Fruit fly (Drosophila melanogaster) whole organism, embryonic: ENCODE data around the gene Hsp22.

Experiments
- ATbp ChIP-seq: fragments of 200-800 bp; sonication (Bioruptor generic); optimal IDR thresholded peaks from 2 replicates; lab custom pipeline; 2017; ENCODE audit warnings: missing biosample characterization, mild to moderate bottlenecking, missing genetic modification characterization, missing genetic modification reagents
- Abd-B ChIP-seq: fragments of 200-800 bp; sonication (Bioruptor generic); optimal IDR thresholded peaks from 2 replicates; lab custom pipeline; 2018; ENCODE audit warnings: missing biosample characterization, mild to moderate bottlenecking, missing genetic modification characterization, moderate library complexity
- BtbVII ChIP-seq: fragments of 200-800 bp; sonication (Bioruptor generic); optimal IDR thresholded peaks from 3 replicates; lab custom pipeline; 2017; ENCODE audit warnings: missing biosample characterization, mild to moderate bottlenecking, missing genetic modification characterization
- CG10274 ChIP-seq: fragments of 200-800 bp; sonication (Bioruptor generic); optimal IDR thresholded peaks from 3 replicates; lab custom pipeline; 2017; ENCODE audit warnings: missing biosample characterization, mild to moderate bottlenecking, missing genetic modification characterization
- CG10654 ChIP-seq: fragments of 200-800 bp; sonication (Bioruptor generic); optimal IDR thresholded peaks from 2 replicates; lab custom pipeline; 2016; ENCODE audit warnings: missing biosample characterization, missing genetic modification characterization
- CG10979 ChIP-seq: fragments of 200-800 bp; sonication (Bioruptor generic); optimal IDR thresholded peaks from 2 replicates; lab custom pipeline; 2018; ENCODE audit warnings: missing biosample characterization, mild to moderate bottlenecking, missing genetic modification characterization, moderate library complexity
- CG11398 ChIP-seq: fragments of 200-800 bp; sonication (Bioruptor generic); optimal IDR thresholded peaks from 2 replicates; lab custom pipeline; 2016; ENCODE audit warnings: missing biosample characterization, missing genetic modification characterization
- CG13123 ChIP-seq: fragments of 200-800 bp; sonication (Bioruptor generic); optimal IDR thresholded peaks from 2 replicates; lab custom pipeline; 2016; ENCODE audit warnings: missing biosample characterization, missing genetic modification characterization
- CG1647 ChIP-seq: fragments of 200-800 bp; sonication (Bioruptor generic); optimal IDR thresholded peaks from 3 replicates; lab custom pipeline; 2016; ENCODE audit warnings: missing biosample characterization, missing genetic modification characterization
- CG16813 ChIP-seq: fragments of 200-800 bp; sonication (Bioruptor generic); IDR thresholded peaks from 3 replicates; pipeline ENCODE4 v1.3.6; 2022; ENCODE audit warnings: missing biosample characterization, missing genetic modification characterization; ENCODE audit not compliant: partially characterized antibody
- CG17186 ChIP-seq: fragments of 200-800 bp; sonication (Bioruptor generic); optimal IDR thresholded peaks from 3 replicates; lab custom pipeline; 2017; ENCODE audit warnings: missing biosample characterization, missing genetic modification reagents, missing genetic modification characterization
- CG18011 ChIP-seq: fragments of 200-800 bp; sonication (Bioruptor generic); optimal IDR thresholded peaks from 2 replicates; lab custom pipeline; 2017; ENCODE audit warnings: missing biosample characterization, missing genetic modification characterization, mild to moderate bottlenecking, moderate library complexity, missing genotype
- CG2712 ChIP-seq: fragments of 200-800 bp; optimal IDR thresholded peaks from 3 replicates; lab custom pipeline; 2019; ENCODE audit warnings: missing biosample characterization, mild to moderate bottlenecking, missing genetic modification characterization, moderate library complexity
- CG2875 ChIP-seq: fragments of 200-800 bp; sonication (Bioruptor generic); optimal IDR thresholded peaks from 2 replicates; lab custom pipeline; 2017; ENCODE audit warnings: missing biosample characterization, mild to moderate bottlenecking, missing genetic modification characterization, missing genetic modification reagents
- CG3065 ChIP-seq: fragments of 200-800 bp; sonication (Bioruptor generic); optimal IDR thresholded peaks from 2 replicates; lab custom pipeline; 2016; ENCODE audit warnings: missing biosample characterization, missing genetic modification characterization
- CG31388 ChIP-seq: fragments of 200-800 bp; sonication (Bioruptor generic); optimal IDR thresholded peaks from 2 replicates; lab custom pipeline; 2016; ENCODE audit warnings: missing biosample characterization, missing genetic modification characterization
- CG32772 ChIP-seq: fragments of 200-800 bp; sonication (Bioruptor generic); IDR thresholded peaks from 2 replicates; pipeline ENCODE4 v1.3.6; 2022; ENCODE audit warnings: missing biosample characterization, missing genetic modification characterization
- CG3407 ChIP-seq: fragments of 200-800 bp; sonication (Bioruptor generic); optimal IDR thresholded peaks from 2 replicates; lab custom pipeline; 2018; ENCODE audit warnings: missing biosample characterization, mild to moderate bottlenecking, missing genetic modification characterization
- CG3726 ChIP-seq: fragments of 200-800 bp; sonication (Bioruptor generic); IDR thresholded peaks from 3 replicates; pipeline ENCODE4, ENCODE4 v1.3.6; 2022; ENCODE audit warnings: missing biosample characterization, missing genetic modification characterization
- CG4707 ChIP-seq: fragments of 200-800 bp; sonication (Bioruptor generic); optimal IDR thresholded peaks from 2 replicates; lab custom pipeline; 2018; ENCODE audit warnings: missing biosample characterization, mild to moderate bottlenecking, missing genetic modification characterization, moderate library complexity
- CG6654 ChIP-seq: fragments of 200-800 bp; sonication (Bioruptor generic); optimal IDR thresholded peaks from 2 replicates; lab custom pipeline; 2017; ENCODE audit warnings: missing biosample characterization, mild to moderate bottlenecking, missing genetic modification characterization
- CG8359 ChIP-seq: fragments of 200-800 bp; sonication (Bioruptor generic); optimal IDR thresholded peaks from 2 replicates; lab custom pipeline; 2017; ENCODE audit warnings: missing biosample characterization, mild to moderate bottlenecking, missing genetic modification characterization, borderline replicate concordance
- CrebB ChIP-seq: fragments of 200-800 bp; sonication (Bioruptor generic); optimal IDR thresholded peaks from 3 replicates; lab custom pipeline; 2018; ENCODE audit warnings: missing biosample characterization, mild to moderate bottlenecking, missing genetic modification characterization
- Dfd ChIP-seq, 2 experiments: fragments of >200 bp; optimal IDR thresholded peaks; 2 replicates each; lab custom pipeline; 2017; ENCODE audit warnings: missing biosample characterization in 2 of 2, missing genetic modification characterization in 2 of 2
- HHEX ChIP-seq: fragments of 200-800 bp; sonication (Bioruptor generic); optimal IDR thresholded peaks from 3 replicates; lab custom pipeline; 2017; ENCODE audit warnings: missing biosample characterization, mild to moderate bottlenecking, missing genetic modification characterization, missing genetic modification reagents
- HLH54F ChIP-seq: fragments of 200-800 bp; sonication (Bioruptor generic); optimal IDR thresholded peaks from 3 replicates; lab custom pipeline; 2016; ENCODE audit warnings: missing biosample characterization, missing genetic modification characterization
- Mad ChIP-seq: fragments of 200-800 bp; sonication (Bioruptor generic); optimal IDR thresholded peaks from 2 replicates; lab custom pipeline; 2016; ENCODE audit warnings: missing biosample characterization, missing genetic modification characterization
- Mes4 ChIP-seq: fragments of 200-800 bp; sonication (Bioruptor generic); optimal IDR thresholded peaks from 2 replicates; lab custom pipeline; 2016; ENCODE audit warnings: missing biosample characterization, missing genetic modification characterization
- Ptx1 ChIP-seq: fragments of 200-800 bp; sonication (Bioruptor generic); IDR thresholded peaks from 2 replicates; pipeline ENCODE4 v1.3.6; 2022; ENCODE audit warnings: missing biosample characterization, missing genetic modification characterization
- Trl ChIP-seq, 3 experiments: fragments of >200 bp in 2 of 3; fragments of 200-800 bp in 1 of 3; sonication (Bioruptor generic) in 1 of 3; optimal IDR thresholded peaks; 2 replicates in 1 of 3; 3 replicates in 2 of 3; lab custom pipeline; 2016 to 2017; ENCODE audit warnings: missing biosample characterization in 1 of 3, missing genetic modification characterization in 1 of 3
- Usf ChIP-seq: fragments of 200-800 bp; sonication (Bioruptor generic); optimal IDR thresholded peaks from 2 replicates; lab custom pipeline; 2017; ENCODE audit warnings: missing genotype, missing biosample characterization, missing genetic modification characterization
- Xrp1 ChIP-seq: fragments of 200-800 bp; sonication (Bioruptor generic); IDR thresholded peaks from 2 replicates; pipeline ENCODE4 v1.3.6; 2022; ENCODE audit warnings: missing biosample characterization, missing genetic modification characterization
- ab ChIP-seq: fragments of 200-800 bp; sonication (Bioruptor generic); optimal IDR thresholded peaks from 2 replicates; lab custom pipeline; 2016; ENCODE audit warnings: missing biosample characterization, missing genetic modification characterization
- ato ChIP-seq: fragments of 200-800 bp; sonication (Bioruptor generic); IDR thresholded peaks from 2 replicates; pipeline ENCODE4 v1.3.6; 2022; ENCODE audit warnings: missing biosample characterization, missing genetic modification characterization; ENCODE audit not compliant: partially characterized antibody
- bbx ChIP-seq: fragments of 200-800 bp; sonication (Bioruptor generic); IDR thresholded peaks from 2 replicates; pipeline ENCODE4 v1.3.6; 2022; ENCODE audit warnings: missing biosample characterization, missing genetic modification characterization; ENCODE audit not compliant: partially characterized antibody
- bigmax ChIP-seq: fragments of 200-800 bp; sonication (Bioruptor generic); optimal IDR thresholded peaks from 2 replicates; lab custom pipeline; 2018; ENCODE audit warnings: missing biosample characterization, mild to moderate bottlenecking, missing genetic modification characterization
- btn ChIP-seq: fragments of 200-800 bp; sonication (Bioruptor generic); optimal IDR thresholded peaks from 2 replicates; lab custom pipeline; 2016; ENCODE audit warnings: missing biosample characterization, missing genetic modification characterization
- chinmo ChIP-seq: fragments of 200-800 bp; sonication (Bioruptor generic); IDR thresholded peaks from 4 replicates; pipeline ENCODE4 v1.3.6; 2022; ENCODE audit warnings: missing biosample characterization, missing genetic modification characterization; ENCODE audit not compliant: partially characterized antibody
- chn ChIP-seq: fragments of 200-800 bp; sonication (Bioruptor generic); optimal IDR thresholded peaks from 2 replicates; lab custom pipeline; 2016; ENCODE audit warnings: missing biosample characterization, missing genetic modification characterization
- exex ChIP-seq: fragments of 200-800 bp; sonication (Bioruptor generic); optimal IDR thresholded peaks from 4 replicates; lab custom pipeline; 2018; ENCODE audit warnings: missing biosample characterization, mild to moderate bottlenecking, missing genetic modification characterization, moderate library complexity
- fru ChIP-seq: fragments of >200 bp; optimal IDR thresholded peaks from 2 replicates; lab custom pipeline; 2017
- ham ChIP-seq: fragments of 200-800 bp; sonication (Bioruptor generic); IDR thresholded peaks from 2 replicates; pipeline ENCODE4 v1.3.6; 2022; ENCODE audit warnings: missing biosample characterization, missing genetic modification characterization
- pita ChIP-seq: fragments of 200-800 bp; sonication (Bioruptor generic); optimal IDR thresholded peaks from 2 replicates; lab custom pipeline; 2017; ENCODE audit warnings: missing biosample characterization, mild to moderate bottlenecking, missing genetic modification characterization
- pnt ChIP-seq: fragments of 200-800 bp; sonication (Bioruptor generic); optimal IDR thresholded peaks from 3 replicates; lab custom pipeline; 2016; ENCODE audit warnings: missing biosample characterization, missing genetic modification characterization
- shn ChIP-seq: fragments of 200-800 bp; sonication (Bioruptor generic); optimal IDR thresholded peaks from 3 replicates; lab custom pipeline; 2016; ENCODE audit warnings: missing biosample characterization, missing genetic modification characterization
- sna ChIP-seq: fragments of 200-800 bp; sonication (Bioruptor generic); IDR thresholded peaks from 2 replicates; pipeline ENCODE4 v1.3.6; 2022; ENCODE audit warnings: missing biosample characterization, missing genetic modification characterization; ENCODE audit not compliant: partially characterized antibody
- tgo ChIP-seq: fragments of 200-800 bp; sonication (Bioruptor generic); IDR thresholded peaks from 3 replicates; pipeline ENCODE4 v1.3.6; 2022; ENCODE audit warnings: missing biosample characterization, missing genetic modification characterization
- tna ChIP-seq: fragments of 200-800 bp; sonication (Bioruptor generic); IDR thresholded peaks from 2 replicates; pipeline ENCODE4 v1.3.6; 2022; ENCODE audit warnings: missing biosample characterization, missing genetic modification characterization; ENCODE audit not compliant: partially characterized antibody
- unpg ChIP-seq: fragments of 200-800 bp; sonication (Bioruptor generic); optimal IDR thresholded peaks from 3 replicates; lab custom pipeline; 2018; ENCODE audit warnings: missing biosample characterization, mild to moderate bottlenecking, missing genetic modification characterization, moderate library complexity
- usp ChIP-seq: fragments of >200 bp; optimal IDR thresholded peaks from 2 replicates; lab custom pipeline; 2017; ENCODE audit warnings: missing biosample characterization, missing genetic modification characterization
- wek ChIP-seq: fragments of 200-800 bp; sonication (Bioruptor generic); optimal IDR thresholded peaks from 3 replicates; lab custom pipeline; 2018; ENCODE audit warnings: missing biosample characterization, mild to moderate bottlenecking, missing genetic modification characterization, moderate library complexity

The Hsp22 gene

dm6 chr3L:9381602-9382001 is 8.9 kb downstream of the Hsp22 start, which contains the start of gene Hsp23 (continued):
- TF ChIP-seq CG3407 (GFP tag; lab: Kevin White, UChicago) (no peak), CG2712 (tag; lab: Kevin White, UChicago) (no peak), pnt (no peak), HHEX (no peak), CG13123 (GFP tag; lab: Kevin White, UChicago) (no peak), CG1647 (no peak), Usf (GFP tag; lab: Kevin White, UChicago) (no peak), bigmax (GFP tag; lab: Kevin White, UChicago) (no peak), CG31388 (GFP tag; lab: Kevin White, UChicago) (no peak), chinmo (no peak), CG6654 (GFP tag; lab: Kevin White, UChicago) (no peak), CG3065 (GFP tag; lab: Kevin White, UChicago) (no peak), wek (GFP tag; lab: Kevin White, UChicago) (peak; percentile 5), btn (GFP tag; lab: Kevin White, UChicago) (no peak), ab (GFP tag; lab: Kevin White, UChicago) (no peak), usp (GFP tag; lab: Kevin White, UChicago) (no peak), Xrp1 (no peak), CG8359 (no peak), CG2875 (GFP tag; lab: Kevin White, UChicago) (no peak), pita (GFP tag; lab: Kevin White, UChicago) (no peak), unpg (no peak), Mad (GFP tag; lab: Kevin White, UChicago) (no peak), CG4707 (GFP tag; lab: Kevin White, UChicago) (no peak), CG16813 (GFP tag; lab: Robert Waterston, UW) (no peak), tna (no peak), CG10979 (tag; lab: Kevin White, UChicago) (no peak), fru (no peak), CG10274 (GFP tag; lab: Kevin White, UChicago) (no peak), CG32772 (no peak), chn (GFP tag; lab: Kevin White, UChicago) (no peak), sna (GFP tag; lab: Robert Waterston, UW) (peak; percentile 38; the same call in 1 of the 2 replicates), CG11398 (GFP tag; lab: Kevin White, UChicago) (no peak), CG18011 (GFP tag; lab: Kevin White, UChicago) (no peak), Ptx1 (GFP tag; lab: Robert Waterston, UW) (no peak), HLH54F (GFP tag; lab: Kevin White, UChicago) (no peak), exex (no peak), CG17186 (no peak), BtbVII (GFP tag; lab: Kevin White, UChicago) (no peak), CG3726 (no peak), Mes4 (no peak), ATbp (GFP tag; lab: Kevin White, UChicago) (no peak), ham (GFP tag; lab: Robert Waterston, UW) (no peak), CrebB (tag; lab: Kevin White, UChicago) (no peak), tgo (GFP tag; lab: Robert Waterston, UW) (no peak), ato (GFP tag; lab: Robert Waterston, UW) (no peak), bbx (GFP tag; lab: Robert Waterston, UW) (peak; percentile 37; the same call in 1 of the 2 replicates), Dfd (GFP tag; optimal IDR thresholded peaks at IDR 0.05; lab: Kevin White, UChicago) (no peak), shn (no peak), Trl (optimal IDR thresholded peaks at IDR 0.05; lab: Kevin White, UChicago) (no peak), Trl (GFP tag; optimal IDR thresholded peaks at IDR 0.05; lab: Kevin White, UChicago) (no peak), Abd-B (no peak), CG10654 (no peak)
